Fruit fly (Drosophila melanogaster) whole organism, prepupa: ENCODE measurements around the gene Wdfy2.

Source experiments
- Blimp-1 ChIP-seq: fragments of 200-800 bp; sonication (Bioruptor generic); optimal IDR thresholded peaks from 3 replicates; lab custom pipeline; 2017; ENCODE audit warnings: missing biosample characterization, missing genetic modification characterization, mild to moderate bottlenecking, moderate library complexity, missing genetic modification reagents
- CG10631 ChIP-seq: fragments of 200-800 bp; sonication (Bioruptor generic); optimal IDR thresholded peaks from 2 replicates; lab custom pipeline; 2016; ENCODE audit warnings: missing biosample characterization, missing genetic modification characterization
- CG11762 ChIP-seq: fragments of 200-800 bp; sonication (Bioruptor generic); optimal IDR thresholded peaks from 3 replicates; lab custom pipeline; 2016; ENCODE audit warnings: missing biosample characterization, missing genetic modification characterization; ENCODE audit not compliant: insufficient read depth
- CG11902 ChIP-seq: fragments of 200-800 bp; sonication (Bioruptor generic); optimal IDR thresholded peaks from 3 replicates; lab custom pipeline; 2016; ENCODE audit warnings: missing biosample characterization, missing genetic modification characterization
- CG15336 ChIP-seq: fragments of 200-800 bp; sonication (Bioruptor generic); IDR thresholded peaks from 2 replicates; pipeline ENCODE4 v1.3.6; 2022; ENCODE audit warnings: missing biosample characterization, missing genetic modification characterization
- CG3032 ChIP-seq: fragments of 200-800 bp; optimal IDR thresholded peaks from 2 replicates; lab custom pipeline; 2019; ENCODE audit warnings: missing biosample characterization, mild to moderate bottlenecking, missing genetic modification characterization, moderate library complexity
- CG31627 ChIP-seq: fragments of 200-800 bp; sonication (Bioruptor generic); optimal IDR thresholded peaks from 3 replicates; lab custom pipeline; 2016; ENCODE audit warnings: missing biosample characterization, missing genetic modification characterization
- CG32006 ChIP-seq: fragments of 200-800 bp; sonication (Bioruptor generic); optimal IDR thresholded peaks from 3 replicates; lab custom pipeline; 2017; ENCODE audit warnings: missing biosample characterization, mild to moderate bottlenecking, missing genetic modification characterization
- CG3919 ChIP-seq: fragments of 200-800 bp; sonication (Bioruptor generic); optimal IDR thresholded peaks from 3 replicates; lab custom pipeline; 2016; ENCODE audit warnings: missing biosample characterization, missing genetic modification characterization
- CG4318 ChIP-seq: fragments of 200-800 bp; sonication (Bioruptor generic); optimal IDR thresholded peaks from 3 replicates; lab custom pipeline; 2017; ENCODE audit warnings: missing biosample characterization, mild to moderate bottlenecking, missing genetic modification characterization
- CG6163 ChIP-seq: fragments of 200-800 bp; sonication (Bioruptor generic); IDR thresholded peaks from 3 replicates; pipeline ENCODE4 v1.3.6; 2022; ENCODE audit warnings: missing biosample characterization, missing genetic modification characterization
- CG6276 ChIP-seq: fragments of 200-800 bp; sonication (Bioruptor generic); optimal IDR thresholded peaks from 2 replicates; lab custom pipeline; 2017; ENCODE audit warnings: missing biosample characterization, mild to moderate bottlenecking, missing genetic modification characterization
- CG6792 ChIP-seq: fragments of 200-800 bp; sonication (Bioruptor generic); optimal IDR thresholded peaks from 3 replicates; lab custom pipeline; 2016; ENCODE audit warnings: missing biosample characterization, missing genetic modification characterization
- CG6854 ChIP-seq: fragments of 200-800 bp; sonication (Bioruptor generic); optimal IDR thresholded peaks from 2 replicates; lab custom pipeline; 2017; ENCODE audit warnings: missing biosample characterization, mild to moderate bottlenecking, missing genetic modification characterization
- CG8319 ChIP-seq: fragments of 200-800 bp; sonication (Bioruptor generic); optimal IDR thresholded peaks from 3 replicates; lab custom pipeline; 2016; ENCODE audit warnings: missing biosample characterization, missing genetic modification characterization
- CG8632 ChIP-seq: fragments of 200-800 bp; sonication (Bioruptor generic); optimal IDR thresholded peaks from 3 replicates; lab custom pipeline; 2016; ENCODE audit warnings: missing biosample characterization, missing genetic modification characterization
- CG9139 ChIP-seq: fragments of 200-800 bp; sonication (Bioruptor generic); optimal IDR thresholded peaks from 3 replicates; lab custom pipeline; 2017; ENCODE audit warnings: missing biosample characterization, mild to moderate bottlenecking, missing genetic modification characterization
- Eip75B ChIP-seq: fragments of 200-800 bp; sonication (Bioruptor generic); optimal IDR thresholded peaks from 3 replicates; lab custom pipeline; 2016; ENCODE audit warnings: missing biosample characterization, missing genetic modification characterization
- Eip78C ChIP-seq: fragments of 200-800 bp; sonication (Bioruptor generic); peaks from one replicate; lab custom pipeline; 2016; ENCODE audit warnings: missing biosample characterization, missing genetic modification characterization
- Eip93F ChIP-seq: fragments of 200-800 bp; sonication (Bioruptor generic); optimal IDR thresholded peaks from 2 replicates; lab custom pipeline; 2016; ENCODE audit warnings: missing biosample characterization, mild to moderate bottlenecking, missing genetic modification characterization
- Ets21C ChIP-seq: fragments of 200-800 bp; sonication (Bioruptor generic); optimal IDR thresholded peaks from 3 replicates; lab custom pipeline; 2016; ENCODE audit warnings: missing biosample characterization, missing genetic modification characterization
- Ets96B ChIP-seq: fragments of 200-800 bp; optimal IDR thresholded peaks from 2 replicates; lab custom pipeline; 2019; ENCODE audit warnings: missing biosample characterization, mild to moderate bottlenecking, missing genetic modification characterization, moderate library complexity
- Hr38 ChIP-seq: sonication (Bioruptor generic); optimal IDR thresholded peaks from 2 replicates; lab custom pipeline; 2016; ENCODE audit warnings: missing biosample characterization, missing genetic modification characterization
- Hr4 ChIP-seq: fragments of 200-800 bp; sonication (Bioruptor generic); optimal IDR thresholded peaks from 3 replicates; lab custom pipeline; 2016; ENCODE audit warnings: missing biosample characterization, missing genetic modification characterization
- Met ChIP-seq: fragments of 200-800 bp; sonication (Bioruptor generic); optimal IDR thresholded peaks from 3 replicates; lab custom pipeline; 2016; ENCODE audit warnings: missing biosample characterization, missing genetic modification characterization
- Smox ChIP-seq: fragments of 200-800 bp; sonication (Bioruptor generic); optimal IDR thresholded peaks from 3 replicates; lab custom pipeline; 2016; ENCODE audit warnings: missing biosample characterization, missing genetic modification characterization
- Sox15 ChIP-seq: fragments of 200-800 bp; sonication (Bioruptor generic); optimal IDR thresholded peaks from 3 replicates; lab custom pipeline; 2016; ENCODE audit warnings: missing biosample characterization, missing genetic modification characterization
- achi ChIP-seq: fragments of 200-800 bp; sonication (Bioruptor generic); optimal IDR thresholded peaks from 3 replicates; lab custom pipeline; 2016; ENCODE audit warnings: missing biosample characterization, missing genetic modification characterization
- acj6 ChIP-seq: fragments of 200-800 bp; sonication (Bioruptor generic); optimal IDR thresholded peaks from 3 replicates; lab custom pipeline; 2016; ENCODE audit warnings: missing biosample characterization, missing genetic modification characterization
- cyc ChIP-seq: fragments of 200-800 bp; sonication (Bioruptor generic); optimal IDR thresholded peaks from 3 replicates; lab custom pipeline; 2016; ENCODE audit warnings: missing biosample characterization, missing genetic modification characterization
- dsx ChIP-seq: fragments of 200-800 bp; optimal IDR thresholded peaks from 3 replicates; lab custom pipeline; 2019; ENCODE audit warnings: missing biosample characterization, mild to moderate bottlenecking, missing genetic modification characterization, moderate library complexity; ENCODE audit not compliant: poor library complexity, severe bottlenecking
- eg ChIP-seq: fragments of 200-800 bp; sonication (Bioruptor generic); IDR thresholded peaks from 3 replicates; pipeline ENCODE4 v1.3.6; 2022; ENCODE audit warnings: missing biosample characterization, missing genetic modification characterization
- fd85E ChIP-seq: fragments of 200-800 bp; sonication (Bioruptor generic); optimal IDR thresholded peaks from 3 replicates; lab custom pipeline; 2016; ENCODE audit warnings: missing biosample characterization, missing genetic modification characterization
- lz ChIP-seq: fragments of 200-800 bp; sonication (Bioruptor generic); optimal IDR thresholded peaks from 3 replicates; lab custom pipeline; 2016; ENCODE audit warnings: missing biosample characterization, missing genetic modification characterization
- net ChIP-seq: fragments of 200-800 bp; sonication (Bioruptor generic); optimal IDR thresholded peaks from 3 replicates; lab custom pipeline; 2016; ENCODE audit warnings: missing biosample characterization, missing genetic modification characterization
- pdm3 ChIP-seq: fragments of 200-800 bp; sonication (Bioruptor generic); optimal IDR thresholded peaks from 3 replicates; lab custom pipeline; 2016; ENCODE audit warnings: missing biosample characterization, missing genetic modification characterization
- salr ChIP-seq, 2 experiments: fragments of 200-800 bp; sonication (Bioruptor generic); optimal IDR thresholded peaks; 3 replicates each; lab custom pipeline; 2016 to 2018; ENCODE audit warnings: missing biosample characterization in 2 of 2, missing genetic modification characterization in 2 of 2, mild to moderate bottlenecking in 1 of 2
- ss ChIP-seq, 2 experiments: fragments of 200-800 bp; sonication (Bioruptor generic); optimal IDR thresholded peaks; 2 replicates in 1 of 2; 3 replicates in 1 of 2; lab custom pipeline; 2017 to 2018; ENCODE audit warnings: mild to moderate bottlenecking in 2 of 2, missing biosample characterization in 2 of 2, missing genetic modification characterization in 2 of 2, moderate library complexity in 1 of 2
- svp ChIP-seq: fragments of 200-800 bp; sonication (Bioruptor generic); peaks from one replicate; lab custom pipeline; 2016; ENCODE audit warnings: missing biosample characterization, missing genetic modification characterization
- topi ChIP-seq: fragments of 200-800 bp; sonication (Bioruptor generic); optimal IDR thresholded peaks from 3 replicates; lab custom pipeline; 2016; ENCODE audit warnings: missing biosample characterization, missing genetic modification characterization
- vri ChIP-seq: fragments of 200-800 bp; sonication (Bioruptor generic); optimal IDR thresholded peaks from 3 replicates; lab custom pipeline; 2016; ENCODE audit warnings: missing biosample characterization, mild to moderate bottlenecking, missing genetic modification characterization

The Wdfy2 gene

DNA sequence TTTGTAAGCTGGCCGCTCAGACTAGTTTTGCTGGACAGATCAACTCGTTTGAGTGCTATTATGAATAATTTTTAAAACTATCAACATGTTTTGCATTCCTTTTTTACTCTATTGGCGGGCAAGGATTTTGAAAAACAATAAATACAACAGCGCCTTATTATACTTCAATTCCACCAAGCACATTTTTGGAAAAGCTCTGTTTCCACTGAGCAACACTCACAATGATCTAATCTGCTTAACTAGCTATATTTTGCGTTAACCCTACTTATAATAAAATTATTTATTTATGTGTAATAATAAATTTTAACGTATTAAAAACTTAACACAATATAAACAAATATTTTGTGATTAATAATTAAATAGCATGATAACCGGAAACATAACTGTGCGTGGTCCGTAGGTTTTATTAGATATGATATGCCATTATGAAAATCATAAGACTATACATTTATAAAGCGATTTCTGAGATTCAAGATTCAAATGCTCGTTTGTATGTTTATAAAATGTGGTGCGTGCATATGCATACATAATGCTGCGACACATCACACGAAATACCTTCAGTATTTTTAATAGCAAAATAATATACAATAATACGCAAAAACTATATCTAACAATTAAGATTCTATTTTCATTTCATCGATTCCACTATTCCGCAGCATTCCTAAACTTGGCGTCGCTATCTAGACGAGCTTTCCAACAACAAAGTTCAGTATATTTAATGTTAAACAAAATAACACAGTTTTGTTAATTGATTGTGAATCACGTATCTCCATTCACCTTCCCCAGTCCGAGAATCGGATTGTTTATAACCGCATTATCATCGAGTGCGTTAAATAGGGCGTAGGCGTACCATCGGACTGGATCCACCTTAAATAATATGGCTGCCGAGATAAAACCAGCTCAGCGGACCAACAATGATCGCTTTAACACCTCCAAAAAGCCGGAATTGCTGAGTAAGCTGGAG lies at the start of gene Wdfy2, which contains the start of gene pie:
Gene Wdfy2, plus strand, starts transcription at position 649 of the 964 bp plus-strand sequence.
Gene pie, minus strand, starts transcription at position 138 of the 964 bp plus-strand sequence.
- TF ChIP-seq CG6163 (no peak), vri (GFP tag; lab: Kevin White, UChicago) (no peak), CG3919 (GFP tag; lab: Kevin White, UChicago) (no peak), net (GFP tag; lab: Kevin White, UChicago) (no peak), acj6 (GFP tag; lab: Kevin White, UChicago) (no peak), Hr4 (GFP tag; lab: Kevin White, UChicago) (no peak), CG6854 (GFP tag; lab: Kevin White, UChicago) (no peak), pdm3 (GFP tag; lab: Kevin White, UChicago) (no peak), CG8319 (no peak), Eip93F (GFP tag; lab: Kevin White, UChicago) (no peak), ss (GFP tag; optimal IDR thresholded peaks at IDR 0.05; lab: Kevin White, UChicago) (no peak), Hr38 (GFP tag; lab: Kevin White, UChicago) (no peak), Eip78C (GFP tag; lab: Kevin White, UChicago) (no peak), cyc (GFP tag; lab: Kevin White, UChicago) (peak; percentile 6), CG4318 (no peak), CG6276 (GFP tag; lab: Kevin White, UChicago) (no peak), CG3032 (peak; percentile 21), dsx (GFP tag; lab: Kevin White, UChicago) (no peak)

DNA sequence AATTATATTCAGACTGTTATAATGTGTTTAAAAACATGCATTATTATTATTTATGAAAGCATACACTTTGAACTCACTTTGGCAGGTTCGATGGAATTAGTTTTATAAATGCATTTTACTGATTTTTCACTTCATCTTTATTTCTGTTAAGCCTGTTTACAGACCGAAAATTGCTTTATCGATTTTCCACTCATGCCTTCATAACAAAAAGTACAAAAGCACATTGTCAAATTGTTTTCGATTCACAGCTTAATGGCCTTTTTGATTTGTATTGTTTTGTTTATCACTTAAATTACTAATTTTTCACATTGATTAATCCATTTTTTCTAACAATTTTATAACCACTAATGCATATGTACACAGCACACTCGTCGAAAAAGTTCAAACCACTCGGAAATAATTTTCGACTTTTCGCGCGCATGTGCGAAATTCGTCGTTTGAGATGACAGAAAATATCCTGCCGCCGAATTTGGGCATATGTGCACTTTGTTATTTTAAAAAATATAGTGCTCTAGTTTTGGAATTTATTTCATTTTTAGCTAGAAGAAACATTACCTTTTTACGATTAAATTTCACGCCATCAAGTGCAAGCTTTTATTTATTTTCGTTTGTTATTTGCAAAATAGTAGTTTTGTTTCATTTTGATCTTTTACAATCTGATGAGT lies 49.4 kb upstream of the Wdfy2 start, which contains the start of gene rho-5:
Gene rho-5, minus strand, starts transcription at position 296 of the 665 bp plus-strand sequence.
- TF ChIP-seq acj6 (GFP tag; lab: Kevin White, UChicago) (no peak), salr (GFP tag; optimal IDR thresholded peaks at IDR 0.05; lab: Kevin White, UChicago) (no peak), Hr4 (GFP tag; lab: Kevin White, UChicago) (peak; percentile 9)
- TF ChIP-seq, all 60 proteins: peak for 1

DNA sequence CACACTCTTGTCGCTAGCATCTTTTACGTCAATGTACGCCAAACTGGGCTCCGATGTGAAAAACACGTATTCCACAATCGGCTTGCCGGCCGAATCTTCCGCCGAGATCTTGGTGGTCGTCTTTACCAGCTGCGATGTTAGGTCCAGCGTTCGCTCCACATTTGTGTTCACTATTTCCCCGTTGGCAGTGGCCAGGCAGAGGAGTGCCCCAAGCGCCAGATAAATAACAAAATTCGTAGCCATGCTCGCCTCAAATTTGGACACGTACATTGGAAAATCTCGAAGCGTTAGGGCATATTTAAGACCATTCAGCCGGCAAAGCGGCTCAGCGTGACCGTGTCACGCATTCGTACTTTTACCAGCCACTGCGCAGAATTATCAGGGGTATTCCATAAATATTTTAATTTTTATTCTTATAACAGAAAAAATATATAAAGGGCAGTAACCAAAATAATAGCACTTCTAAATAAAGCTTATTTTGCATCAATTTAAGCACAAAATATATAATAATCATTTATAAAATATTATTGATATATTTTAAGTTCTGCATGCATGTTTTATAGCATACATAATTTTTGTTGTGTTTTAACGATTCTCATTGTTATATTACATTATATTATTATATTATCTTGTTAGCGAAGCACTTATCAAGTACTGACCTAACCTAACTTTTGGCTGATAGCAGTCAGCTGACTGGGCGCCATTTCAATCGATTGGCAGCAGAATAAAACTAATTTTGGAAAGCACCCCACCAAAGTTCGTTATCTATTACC lies 47.4 kb upstream of the Wdfy2 start, which contains the start of the genes CG33303 and dpr19:
Gene CG33303, minus strand, starts transcription at position 294 of the 773 bp plus-strand sequence.
Gene dpr19, plus strand, starts transcription at position 705 of the 773 bp plus-strand sequence.
- TF ChIP-seq CG31627 (GFP tag; lab: Kevin White, UChicago): no peak
- TF ChIP-seq pdm3 (GFP tag; lab: Kevin White, UChicago): no peak
- TF ChIP-seq Blimp-1: no peak
- no peak for TF ChIP-seq Ets21C
- TF ChIP-seq achi (GFP tag; lab: Kevin White, UChicago): peak; percentile 8
- TF ChIP-seq CG3919 (GFP tag; lab: Kevin White, UChicago): no peak
- no peak for TF ChIP-seq cyc (GFP tag; lab: Kevin White, UChicago)
- no peak for TF ChIP-seq Hr4 (GFP tag; lab: Kevin White, UChicago)
- TF ChIP-seq CG32006: no peak
- no peak for TF ChIP-seq lz (GFP tag; lab: Kevin White, UChicago)
- no peak for TF ChIP-seq Hr38 (GFP tag; lab: Kevin White, UChicago)
- no peak for TF ChIP-seq Eip75B
- TF ChIP-seq CG6854 (GFP tag; lab: Kevin White, UChicago): peak; percentile 43
- peak; percentile 46 for TF ChIP-seq CG10631 (GFP tag; lab: Kevin White, UChicago)
- peak; percentile 36 for TF ChIP-seq dsx (GFP tag; lab: Kevin White, UChicago)
- TF ChIP-seq topi (GFP tag; lab: Kevin White, UChicago): no peak
- TF ChIP-seq acj6 (GFP tag; lab: Kevin White, UChicago): no peak
- TF ChIP-seq Smox (GFP tag; lab: Kevin White, UChicago): no peak
- TF ChIP-seq vri (GFP tag; lab: Kevin White, UChicago): no peak
- no peak for TF ChIP-seq CG9139 (GFP tag; lab: Kevin White, UChicago)
- TF ChIP-seq svp (GFP tag; lab: Kevin White, UChicago): no peak
- peak; percentile 37 for TF ChIP-seq CG6792 (GFP tag; lab: Kevin White, UChicago)
- no peak for TF ChIP-seq Met (GFP tag; lab: Kevin White, UChicago)
- no peak for TF ChIP-seq CG11902 (GFP tag; lab: Kevin White, UChicago)
- peak; percentile 60 for TF ChIP-seq Ets96B (tag; lab: Kevin White, UChicago)
- peak; percentile 79 for TF ChIP-seq CG15336 (GFP tag; lab: Robert Waterston, UW)
- peak; percentile 65 for TF ChIP-seq CG3032
- no peak for TF ChIP-seq CG11762 (GFP tag; lab: Kevin White, UChicago)
- TF ChIP-seq eg (GFP tag; lab: Robert Waterston, UW): no peak
- TF ChIP-seq Sox15: no peak
- no peak for TF ChIP-seq CG8632 (GFP tag; lab: Kevin White, UChicago)
- TF ChIP-seq fd85E: no peak
